Worm (Caenorhabditis elegans) whole organism, young adult: ENCODE measurements around the gene nth-1.

ENCODE experiments used
- T07F8.4 ChIP-seq: sonication (generic microtip); optimal IDR thresholded peaks from 2 replicates; lab custom pipeline; 2016; ENCODE audit warnings: mild to moderate bottlenecking, missing genetic modification characterization, moderate library complexity, missing compliant biosample characterization
- ama-1 ChIP-seq, 3 experiments: fragments of 150-350 bp in 1 of 3; sonication (generic microtip) in 2 of 3; optimal IDR thresholded peaks; 2 replicates each; lab custom pipeline; 2014 to 2018; ENCODE audit warnings: missing biosample characterization in 2 of 3, missing genetic modification characterization in 2 of 3, missing genetic modification reagents in 2 of 3
- atf-7 ChIP-seq: sonication (generic microtip); optimal IDR thresholded peaks from 2 replicates; lab custom pipeline; 2017; ENCODE audit warnings: mild to moderate bottlenecking, missing genetic modification characterization, missing compliant biosample characterization
- nhr-120 ChIP-seq: fragments of 200-800 bp; sonication (Bioruptor generic); IDR thresholded peaks from 2 replicates; pipeline ENCODE4 v1.3.6; 2022; ENCODE audit warnings: missing genetic modification characterization, missing compliant biosample characterization
- unc-62 ChIP-seq: fragments of 150-350 bp; optimal IDR thresholded peaks from 2 replicates; lab custom pipeline; 2014; ENCODE audit warnings: missing biosample characterization, missing genetic modification reagents, missing genetic modification characterization
- ztf-25 ChIP-seq: fragments of 200-800 bp; sonication (Bioruptor generic); IDR thresholded peaks from 2 replicates; pipeline ENCODE4 v1.3.6; 2022; ENCODE audit warnings: missing genetic modification reagents, missing genetic modification characterization, missing compliant biosample characterization

- TF ChIP-seq ama-1 (optimal IDR thresholded peaks at IDR 0.05; lab: Kevin White, UChicago), result no peak
- TF ChIP-seq ama-1 (GFP tag; optimal IDR thresholded peaks at IDR 0.05; lab: Kevin White, UChicago), result no peak
- TF ChIP-seq T07F8.4 (tag; lab: Kevin White, UChicago), result no peak
- TF ChIP-seq atf-7 (tag; lab: Kevin White, UChicago), result no peak
- no peak for TF ChIP-seq nhr-120
- TF ChIP-seq ztf-25 (GFP tag; lab: Robert Waterston, UW), result no peak
- TF ChIP-seq unc-62 (GFP tag; lab: Kevin White, UChicago), result no peak
Observed at ce11 chrIII:4243461-4243860, 50.6 kb downstream of the nth-1 start, which contains the start of gene mrpl-21.
